Worm (Caenorhabditis elegans) whole organism, late embryonic: ENCODE results near the gene Y32G9A.3.

Source experiments
- C08G9.2 ChIP-seq: sonication (generic microtip); optimal IDR thresholded peaks from 2 replicates; lab custom pipeline; 2016; ENCODE audit warnings: mild to moderate bottlenecking, missing genetic modification characterization, moderate library complexity, missing compliant biosample characterization
- C38D4.7 ChIP-seq: fragments of 200-800 bp; sonication (Bioruptor generic); optimal IDR thresholded peaks from 2 replicates; lab custom pipeline; 2018; ENCODE audit warnings: mild to moderate bottlenecking, missing genetic modification characterization, moderate library complexity, missing compliant biosample characterization
- F13H6.1 ChIP-seq: sonication (generic microtip); optimal IDR thresholded peaks from 2 replicates; lab custom pipeline; 2016; ENCODE audit warnings: missing genetic modification characterization, missing compliant biosample characterization
- K02D7.2 ChIP-seq: sonication (generic microtip); optimal IDR thresholded peaks from 2 replicates; lab custom pipeline; 2017; ENCODE audit warnings: mild to moderate bottlenecking, missing genetic modification characterization, missing compliant biosample characterization
- K09A11.1 ChIP-seq: sonication (generic microtip); optimal IDR thresholded peaks from 2 replicates; lab custom pipeline; 2017; ENCODE audit warnings: antibody characterized with exemption, mild to moderate bottlenecking, missing genetic modification characterization, missing compliant biosample characterization; ENCODE audit not compliant: insufficient read depth
- T23F11.4 ChIP-seq: fragments of 200-800 bp; sonication (Bioruptor generic); optimal IDR thresholded peaks from 2 replicates; lab custom pipeline; 2018; ENCODE audit warnings: mild to moderate bottlenecking, missing genetic modification characterization, missing compliant biosample characterization
- Y22D7AL.16 ChIP-seq: sonication (generic microtip); optimal IDR thresholded peaks from 2 replicates; lab custom pipeline; 2016; ENCODE audit warnings: missing genetic modification characterization, missing compliant biosample characterization
- ceh-14 ChIP-seq: sonication (generic microtip); optimal IDR thresholded peaks from 2 replicates; lab custom pipeline; 2016; ENCODE audit warnings: missing genotype, missing genetic modification characterization, missing compliant biosample characterization
- ceh-18 ChIP-seq: sonication (generic microtip); optimal IDR thresholded peaks from 2 replicates; lab custom pipeline; 2016; ENCODE audit warnings: missing genetic modification characterization, missing compliant biosample characterization
- ceh-19 ChIP-seq: fragments of 200-800 bp; sonication (Bioruptor generic); optimal IDR thresholded peaks from 2 replicates; lab custom pipeline; 2018; ENCODE audit warnings: mild to moderate bottlenecking, missing genetic modification characterization, missing compliant biosample characterization
- ceh-2 ChIP-seq: sonication (generic microtip); optimal IDR thresholded peaks from 2 replicates; lab custom pipeline; 2016; ENCODE audit warnings: missing genotype, missing genetic modification characterization, missing compliant biosample characterization
- ceh-22 ChIP-seq: sonication (generic microtip); optimal IDR thresholded peaks from 2 replicates; lab custom pipeline; 2017; ENCODE audit warnings: missing biosample characterization, missing genetic modification characterization
- ceh-24 ChIP-seq: sonication (generic microtip); optimal IDR thresholded peaks from 2 replicates; lab custom pipeline; 2016; ENCODE audit warnings: mild to moderate bottlenecking, missing genetic modification characterization, missing compliant biosample characterization
- ceh-45 ChIP-seq: fragments of 200-800 bp; sonication (Bioruptor generic); IDR thresholded peaks from 2 replicates; pipeline ENCODE4 v1.3.6; 2022; ENCODE audit warnings: missing genetic modification reagents, missing genetic modification characterization, missing compliant biosample characterization
- ceh-48 ChIP-seq: sonication (generic microtip); optimal IDR thresholded peaks from 2 replicates; lab custom pipeline; 2016; ENCODE audit warnings: missing genetic modification characterization, inconsistent platforms, missing compliant biosample characterization
- ceh-6 ChIP-seq: fragments of 200-800 bp; sonication (Bioruptor generic); optimal IDR thresholded peaks from 2 replicates; lab custom pipeline; 2018; ENCODE audit warnings: mild to moderate bottlenecking, missing genetic modification characterization, missing compliant biosample characterization
- ceh-9 ChIP-seq: sonication (generic microtip); optimal IDR thresholded peaks from 2 replicates; lab custom pipeline; 2016; ENCODE audit warnings: mild to moderate bottlenecking, missing genetic modification characterization, inconsistent platforms, missing compliant biosample characterization
- dmd-4 ChIP-seq: sonication (generic microtip); optimal IDR thresholded peaks from 2 replicates; lab custom pipeline; 2016; ENCODE audit warnings: borderline replicate concordance, missing genetic modification characterization, missing compliant biosample characterization
- dve-1 ChIP-seq: sonication (generic microtip); optimal IDR thresholded peaks from 2 replicates; lab custom pipeline; 2017; ENCODE audit warnings: antibody characterized with exemption, mild to moderate bottlenecking, missing genetic modification characterization, missing compliant biosample characterization
- elt-2 ChIP-seq: sonication (generic microtip); optimal IDR thresholded peaks from 2 replicates; lab custom pipeline; 2016; ENCODE audit warnings: missing genetic modification reagents, missing genetic modification characterization, missing compliant biosample characterization
- eyg-1 ChIP-seq: sonication (generic microtip); optimal IDR thresholded peaks from 2 replicates; lab custom pipeline; 2016; ENCODE audit warnings: missing genotype, missing genetic modification characterization, missing compliant biosample characterization
- fax-1 ChIP-seq: sonication (generic microtip); optimal IDR thresholded peaks from 2 replicates; lab custom pipeline; 2016; ENCODE audit warnings: missing genotype, missing genetic modification characterization, missing compliant biosample characterization
- fkh-10 ChIP-seq: fragments of 150-350 bp; optimal IDR thresholded peaks from 2 replicates; lab custom pipeline; 2014; ENCODE audit warnings: missing biosample characterization, missing genetic modification reagents, missing genetic modification characterization
- fkh-6 ChIP-seq: sonication (generic microtip); optimal IDR thresholded peaks from 2 replicates; lab custom pipeline; 2016; ENCODE audit warnings: missing genetic modification characterization, missing compliant biosample characterization
- gmeb-2 ChIP-seq: sonication (generic microtip); optimal IDR thresholded peaks from 2 replicates; lab custom pipeline; 2016; ENCODE audit warnings: missing genetic modification characterization, inconsistent platforms, missing compliant biosample characterization
- hlh-15 ChIP-seq: sonication (generic microtip); optimal IDR thresholded peaks from 2 replicates; lab custom pipeline; 2016; ENCODE audit warnings: missing genetic modification characterization, missing compliant biosample characterization
- hlh-6 ChIP-seq: sonication (generic microtip); optimal IDR thresholded peaks from 2 replicates; lab custom pipeline; 2016; ENCODE audit warnings: missing genotype, missing genetic modification characterization, missing compliant biosample characterization
- hlh-8 ChIP-seq: sonication (generic microtip); optimal IDR thresholded peaks from 2 replicates; lab custom pipeline; 2016; ENCODE audit warnings: missing genotype, missing genetic modification characterization, missing compliant biosample characterization
- lin-11 ChIP-seq: fragments of 200-800 bp; sonication (Bioruptor generic); optimal IDR thresholded peaks from 2 replicates; lab custom pipeline; 2018; ENCODE audit warnings: mild to moderate bottlenecking, missing genetic modification characterization, missing compliant biosample characterization
- madf-2 ChIP-seq: sonication (generic microtip); optimal IDR thresholded peaks from 2 replicates; lab custom pipeline; 2017; ENCODE audit warnings: missing genetic modification characterization, missing compliant biosample characterization
- mec-3 ChIP-seq: sonication (generic microtip); optimal IDR thresholded peaks from 2 replicates; lab custom pipeline; 2016; ENCODE audit warnings: borderline replicate concordance, missing genetic modification characterization, missing compliant biosample characterization
- nfya-1 ChIP-seq: sonication (generic microtip); optimal IDR thresholded peaks from 2 replicates; lab custom pipeline; 2017; ENCODE audit warnings: missing genetic modification characterization, mild to moderate bottlenecking, missing compliant biosample characterization, antibody characterized with exemption, moderate library complexity
- nhr-232 ChIP-seq: sonication (generic microtip); optimal IDR thresholded peaks from 2 replicates; lab custom pipeline; 2016; ENCODE audit warnings: missing genetic modification characterization, missing compliant biosample characterization
- pag-3 ChIP-seq: sonication (generic microtip); optimal IDR thresholded peaks from 2 replicates; lab custom pipeline; 2016; ENCODE audit warnings: missing compliant biosample characterization, missing genetic modification characterization, borderline replicate concordance
- pat-9 ChIP-seq: fragments of 200-800 bp; sonication (Bioruptor generic); optimal IDR thresholded peaks from 2 replicates; lab custom pipeline; 2018; ENCODE audit warnings: mild to moderate bottlenecking, missing genetic modification characterization, moderate library complexity, missing compliant biosample characterization
- pha-2 ChIP-seq: sonication (generic microtip); optimal IDR thresholded peaks from 2 replicates; lab custom pipeline; 2017; ENCODE audit warnings: mild to moderate bottlenecking, missing genetic modification characterization, missing compliant biosample characterization
- pqm-1 ChIP-seq: sonication (generic microtip); optimal IDR thresholded peaks from 2 replicates; lab custom pipeline; 2016; ENCODE audit warnings: missing genetic modification characterization, missing compliant biosample characterization
- pros-1 ChIP-seq: fragments of 150-350 bp; optimal IDR thresholded peaks from 2 replicates; lab custom pipeline; 2014; ENCODE audit warnings: missing biosample characterization, missing genetic modification reagents, missing genetic modification characterization
- ref-2 ChIP-seq: sonication (generic microtip); optimal IDR thresholded peaks from 2 replicates; lab custom pipeline; 2016; ENCODE audit warnings: missing genetic modification characterization, missing compliant biosample characterization
- rnt-1 ChIP-seq: sonication (generic microtip); optimal IDR thresholded peaks from 2 replicates; lab custom pipeline; 2016; ENCODE audit warnings: missing genetic modification characterization, missing compliant biosample characterization
- sdc-2 ChIP-seq: sonication (generic microtip); optimal IDR thresholded peaks from 2 replicates; lab custom pipeline; 2016; ENCODE audit warnings: missing genotype, missing genetic modification characterization, missing compliant biosample characterization
- sox-2 ChIP-seq: fragments of 200-800 bp; sonication (Bioruptor generic); IDR thresholded peaks from 2 replicates; pipeline ENCODE4 v1.3.6; 2022; ENCODE audit warnings: missing genetic modification reagents, missing genetic modification characterization, missing compliant biosample characterization
- syd-9 ChIP-seq: sonication (generic microtip); optimal IDR thresholded peaks from 2 replicates; lab custom pipeline; 2016; ENCODE audit warnings: mild to moderate bottlenecking, missing genetic modification characterization, moderate library complexity, missing compliant biosample characterization
- tbx-2 ChIP-seq: sonication (generic microtip); optimal IDR thresholded peaks from 2 replicates; lab custom pipeline; 2016; ENCODE audit warnings: missing genetic modification characterization, missing compliant biosample characterization
- tbx-7 ChIP-seq: sonication (generic microtip); optimal IDR thresholded peaks from 2 replicates; lab custom pipeline; 2016; ENCODE audit warnings: missing genotype, missing genetic modification characterization, missing compliant biosample characterization
- ttx-3 ChIP-seq: sonication (generic microtip); optimal IDR thresholded peaks from 2 replicates; lab custom pipeline; 2016; ENCODE audit warnings: missing genetic modification reagents, missing genetic modification characterization, missing compliant biosample characterization
- unc-3 ChIP-seq, 2 experiments: fragments of 200-800 bp in 1 of 2; sonication (Bioruptor generic) in 1 of 2; sonication (generic microtip) in 1 of 2; conservative IDR thresholded peaks in 1 of 2; optimal IDR thresholded peaks in 1 of 2; 2 replicates each; pipeline versions ENCODE4 v1.3.6 to Lab custom; 2016 to 2022; ENCODE audit warnings: missing compliant biosample characterization in 2 of 2, missing genetic modification characterization in 2 of 2, missing genetic modification reagents in 1 of 2
- unc-55 ChIP-seq: sonication (generic microtip); optimal IDR thresholded peaks from 2 replicates; lab custom pipeline; 2017; ENCODE audit warnings: missing biosample characterization, missing genetic modification reagents, missing genetic modification characterization
- unc-86 ChIP-seq: sonication (generic microtip); optimal IDR thresholded peaks from 2 replicates; lab custom pipeline; 2016; ENCODE audit warnings: missing genetic modification characterization, missing compliant biosample characterization

Y32G9A.3 gene

ce11 chrV:1870515-1870940 is 40.7 kb upstream of the Y32G9A.3 start:
- TF ChIP-seq syd-9 (tag; lab: Kevin White, UChicago): no peak
- TF ChIP-seq sdc-2 (tag; lab: Kevin White, UChicago): no peak

DNA sequence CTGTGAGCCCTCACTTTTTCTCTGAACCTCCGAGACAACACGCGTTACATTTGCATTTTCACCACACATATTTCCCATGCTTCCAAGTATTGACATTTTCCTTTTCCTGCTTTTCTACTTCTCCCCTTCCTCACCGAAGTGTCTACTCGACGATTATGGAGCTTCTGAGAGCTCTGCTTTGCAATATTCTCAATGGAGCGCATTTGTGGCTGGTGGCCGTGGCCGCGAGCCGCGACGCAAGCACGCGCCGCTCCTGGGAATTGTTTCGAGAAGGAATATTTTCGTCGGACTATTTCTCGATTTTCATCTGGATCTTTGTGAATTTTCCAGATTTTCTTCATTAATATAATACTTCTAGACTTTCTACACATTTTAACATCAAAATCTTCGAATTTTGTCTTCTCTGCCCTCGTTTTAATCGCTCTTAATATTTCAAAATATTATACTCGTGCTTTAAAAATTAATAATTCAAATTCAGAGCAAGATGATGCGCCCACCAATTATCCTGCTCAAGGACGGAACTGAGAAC is 39.4 kb upstream of the Y32G9A.3 start, which contains the start of the genes T10B5.4 and cct-7:
T10B5.4 (minus strand) TSS at position 40 of the 529 bp plus-strand sequence.
cct-7 (plus strand) TSS at position 479 of the 529 bp plus-strand sequence.
- TF ChIP-seq pha-2 (no peak), pros-1 (tag; lab: Kevin White, UChicago) (peak; percentile 61), hlh-8 (tag; lab: Kevin White, UChicago) (peak; percentile 57), ceh-24 (tag; lab: Kevin White, UChicago) (no peak), eyg-1 (peak; percentile 66), dve-1 (peak; percentile 58), fkh-10 (GFP tag; lab: Kevin White, UChicago) (peak; percentile 63), T23F11.4 (no peak), C38D4.7 (no peak), ceh-19 (GFP tag; lab: Kevin White, UChicago) (peak; percentile 64), ceh-48 (tag; lab: Kevin White, UChicago) (peak; percentile 86), lin-11 (tag; lab: Kevin White, UChicago) (no peak), fkh-6 (no peak), fax-1 (peak; percentile 10), rnt-1 (tag; lab: Kevin White, UChicago) (peak; percentile 80), nhr-232 (no peak), tbx-7 (tag; lab: Kevin White, UChicago) (peak; percentile 64), hlh-6 (tag; lab: Kevin White, UChicago) (no peak), ceh-2 (tag; lab: Kevin White, UChicago) (peak; percentile 88), ceh-22 (tag; lab: Kevin White, UChicago) (peak; percentile 17), K09A11.1 (tag; lab: Kevin White, UChicago) (no peak), ceh-14 (tag; lab: Kevin White, UChicago) (peak; percentile 93), unc-86 (peak; percentile 61), pat-9 (tag; lab: Kevin White, UChicago) (peak; percentile 26), K02D7.2 (tag; lab: Kevin White, UChicago) (no peak), pqm-1 (peak; percentile 55), unc-55 (GFP tag; lab: Kevin White, UChicago) (peak; percentile 53), ceh-6 (GFP tag; lab: Kevin White, UChicago) (peak; percentile 24), Y22D7AL.16 (tag; lab: Kevin White, UChicago) (no peak), F13H6.1 (tag; lab: Kevin White, UChicago) (peak; percentile 48), madf-2 (tag; lab: Kevin White, UChicago) (peak; percentile 71), hlh-15 (tag; lab: Kevin White, UChicago) (no peak), tbx-2 (peak; percentile 96), elt-2 (tag; lab: Kevin White, UChicago) (no peak), sox-2 (no peak), ttx-3 (no peak), nfya-1 (tag; lab: Kevin White, UChicago) (peak; percentile 92), sdc-2 (tag; lab: Kevin White, UChicago) (no peak), ceh-18 (tag; lab: Kevin White, UChicago) (peak; percentile 87), ref-2 (tag; lab: Kevin White, UChicago) (peak; percentile 70), gmeb-2 (no peak), unc-3 (GFP tag; conservative IDR thresholded peaks at IDR 0.05; lab: Robert Waterston, UW) (no peak), unc-3 (tag; optimal IDR thresholded peaks at IDR 0.05; lab: Kevin White, UChicago) (peak; percentile 54), C08G9.2 (tag; lab: Kevin White, UChicago) (peak; percentile 78), ceh-45 (GFP tag; lab: Robert Waterston, UW) (no peak), pag-3 (tag; lab: Kevin White, UChicago) (peak; percentile 16), ceh-9 (tag; lab: Kevin White, UChicago) (no peak), mec-3 (tag; lab: Kevin White, UChicago) (no peak), dmd-4 (tag; lab: Kevin White, UChicago) (no peak)
